Worm (Caenorhabditis elegans) whole organism, early embryonic: Measurements from ENCODE around the gene grl-11.

Experiments used
- B0310.2 ChIP-seq: sonication (generic microtip); optimal IDR thresholded peaks from 2 replicates; lab custom pipeline; 2016; ENCODE audit warnings: mild to moderate bottlenecking, missing genetic modification characterization, missing compliant biosample characterization
- F13C5.2 ChIP-seq: sonication (generic microtip); optimal IDR thresholded peaks from 2 replicates; lab custom pipeline; 2017; ENCODE audit warnings: mild to moderate bottlenecking, missing genetic modification characterization, inconsistent platforms, missing compliant biosample characterization
- aly-1 ChIP-seq: sonication (generic microtip); optimal IDR thresholded peaks from 2 replicates; lab custom pipeline; 2016; ENCODE audit warnings: missing genetic modification characterization, missing compliant biosample characterization
- ama-1 ChIP-seq: fragments of 150-350 bp; optimal IDR thresholded peaks from 2 replicates; lab custom pipeline; 2014
- ceh-13 ChIP-seq: fragments of 200-800 bp; sonication (Bioruptor generic); optimal IDR thresholded peaks from 2 replicates; lab custom pipeline; 2018; ENCODE audit warnings: mild to moderate bottlenecking, missing genetic modification characterization, missing compliant biosample characterization
- ceh-36 ChIP-seq: sonication (generic microtip); optimal IDR thresholded peaks from 2 replicates; lab custom pipeline; 2016; ENCODE audit warnings: missing genetic modification characterization, inconsistent platforms, missing compliant biosample characterization
- ets-7 ChIP-seq: sonication (generic microtip); optimal IDR thresholded peaks from 2 replicates; lab custom pipeline; 2016; ENCODE audit warnings: missing genotype, missing genetic modification characterization, missing compliant biosample characterization
- flt-1 ChIP-seq: fragments of 200-800 bp; sonication (Bioruptor generic); IDR thresholded peaks from 2 replicates; pipeline ENCODE4 v1.3.6; 2022; ENCODE audit warnings: missing genetic modification characterization, missing compliant biosample characterization
- hmbx-1 ChIP-seq: sonication (generic microtip); optimal IDR thresholded peaks from 2 replicates; lab custom pipeline; 2016; ENCODE audit warnings: mild to moderate bottlenecking, missing genetic modification characterization, missing compliant biosample characterization
- hmg-4 ChIP-seq: fragments of 200-800 bp; sonication (Bioruptor generic); optimal IDR thresholded peaks from 2 replicates; lab custom pipeline; 2018; ENCODE audit warnings: mild to moderate bottlenecking, missing genetic modification characterization, missing compliant biosample characterization
- hnd-1 ChIP-seq: sonication (generic microtip); optimal IDR thresholded peaks from 2 replicates; lab custom pipeline; 2016; ENCODE audit warnings: missing genetic modification characterization, missing compliant biosample characterization
- pes-1 ChIP-seq: fragments of 200-800 bp; sonication (Bioruptor generic); IDR thresholded peaks from 2 replicates; pipeline ENCODE4 v1.3.6; 2022; ENCODE audit warnings: missing genetic modification reagents, missing genetic modification characterization, missing compliant biosample characterization
- scrt-1 ChIP-seq: fragments of 200-800 bp; sonication (Bioruptor generic); IDR thresholded peaks from 2 replicates; pipeline ENCODE4 v1.3.6; 2022; ENCODE audit warnings: missing genetic modification characterization, missing compliant biosample characterization
- sea-1 ChIP-seq: fragments of 200-800 bp; sonication (Bioruptor generic); conservative IDR thresholded peaks from 2 replicates; pipeline ENCODE4 v1.3.6; 2022; ENCODE audit warnings: missing genetic modification characterization, missing compliant biosample characterization
- tbx-11 ChIP-seq: fragments of 200-800 bp; sonication (Bioruptor generic); IDR thresholded peaks from 2 replicates; pipeline ENCODE4 v1.3.6; 2022; ENCODE audit warnings: missing genetic modification characterization, missing compliant biosample characterization
- tbx-37 ChIP-seq: fragments of 200-800 bp; sonication (Bioruptor generic); conservative IDR thresholded peaks from 2 replicates; pipeline ENCODE4 v1.3.6; 2022; ENCODE audit warnings: missing genetic modification reagents, missing genetic modification characterization, missing compliant biosample characterization
- tra-4 ChIP-seq: sonication (generic microtip); optimal IDR thresholded peaks from 2 replicates; lab custom pipeline; 2017; ENCODE audit warnings: missing genetic modification characterization, missing compliant biosample characterization

The grl-11 gene

DNA sequence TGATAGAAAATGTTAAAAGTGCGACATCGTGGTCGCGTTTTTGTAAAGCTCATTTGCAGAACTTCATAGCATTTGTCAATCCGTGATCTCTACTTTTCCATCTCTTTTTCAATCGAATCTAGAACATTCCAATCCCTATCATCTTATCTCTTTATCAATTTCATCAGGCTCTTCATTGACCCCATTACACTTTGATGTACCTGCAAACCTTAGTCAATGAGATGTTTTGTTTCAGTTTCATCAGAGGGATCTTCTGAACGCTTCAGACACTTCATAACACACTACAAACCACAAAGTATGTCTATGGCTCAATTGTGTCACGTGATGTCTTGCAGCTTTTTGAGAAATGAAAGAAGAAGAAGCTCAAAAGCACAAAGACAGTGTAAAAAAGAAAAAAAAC is 35.0 kb downstream of the grl-11 start:
- TF ChIP-seq hnd-1, result no peak
- TF ChIP-seq ceh-13 (GFP tag; lab: Kevin White, UChicago), result no peak
- TF ChIP-seq scrt-1 (GFP tag; lab: Robert Waterston, UW), result no peak
- TF ChIP-seq hmg-4 (GFP tag; lab: Kevin White, UChicago), result no peak
- TF ChIP-seq tbx-11 (GFP tag; lab: Robert Waterston, UW), result no peak
- TF ChIP-seq ets-7, result no peak
- no peak for TF ChIP-seq ceh-36 (tag; lab: Kevin White, UChicago)
- no peak for TF ChIP-seq F13C5.2 (tag; lab: Kevin White, UChicago)
- no peak for TF ChIP-seq tra-4 (tag; lab: Kevin White, UChicago)
- TF ChIP-seq pes-1 (GFP tag; lab: Robert Waterston, UW), result no peak

DNA sequence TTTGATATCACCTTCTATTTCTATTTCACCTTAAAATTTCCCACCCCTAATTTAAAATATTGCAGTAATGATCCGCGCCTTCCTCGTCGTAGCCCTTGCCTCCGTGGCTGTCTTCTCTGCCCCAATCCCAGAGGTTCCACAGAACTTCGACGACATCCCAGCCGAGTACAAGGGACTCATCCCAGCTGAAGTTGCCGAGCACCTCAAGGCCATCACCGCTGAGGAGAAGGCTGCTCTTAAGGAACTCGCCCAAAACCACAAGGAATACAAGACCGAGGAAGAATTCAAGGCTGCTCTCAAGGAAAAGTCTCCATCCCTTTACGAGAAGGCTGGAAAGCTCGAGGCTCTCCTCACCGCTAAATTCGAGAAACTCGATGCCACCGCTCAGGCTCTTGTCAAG is 36.4 kb downstream of the grl-11 start, which contains the start of gene far-2:
TSS of gene far-2 (plus strand) at position 66 of the 400 bp plus-strand sequence.
- TF ChIP-seq sea-1 (no peak), F13C5.2 (tag; lab: Kevin White, UChicago) (no peak), hmg-4 (GFP tag; lab: Kevin White, UChicago) (no peak), ama-1 (lab: Kevin White, UChicago) (no peak), tbx-37 (no peak), tbx-11 (GFP tag; lab: Robert Waterston, UW) (no peak), hnd-1 (no peak), hmbx-1 (tag; lab: Kevin White, UChicago) (no peak), ets-7 (no peak), aly-1 (tag; lab: Kevin White, UChicago) (no peak), scrt-1 (GFP tag; lab: Robert Waterston, UW) (no peak), tra-4 (tag; lab: Kevin White, UChicago) (no peak), ceh-36 (tag; lab: Kevin White, UChicago) (no peak), ceh-13 (GFP tag; lab: Kevin White, UChicago) (no peak), B0310.2 (no peak), flt-1 (GFP tag; lab: Robert Waterston, UW) (no peak), pes-1 (GFP tag; lab: Robert Waterston, UW) (no peak)

DNA sequence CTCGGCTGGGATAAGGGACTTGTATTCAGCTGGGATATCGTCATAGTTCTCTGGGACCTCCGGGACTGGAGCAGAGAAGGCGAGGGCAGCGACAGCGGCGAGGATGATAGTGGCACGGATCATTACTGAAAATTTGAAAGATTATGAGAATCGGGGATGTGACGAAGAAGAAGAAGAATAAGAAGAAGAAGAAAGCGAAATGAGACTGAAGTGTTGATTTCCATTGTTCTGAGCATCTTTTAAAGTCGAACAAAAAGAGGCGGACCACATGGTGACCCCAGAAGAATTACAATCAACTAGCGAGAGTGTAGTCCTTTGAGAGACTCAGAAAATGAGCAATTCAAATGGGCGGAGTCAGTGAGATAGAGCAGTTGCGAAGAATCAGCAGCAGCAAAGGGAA is 37.1 kb downstream of the grl-11 start, which contains the start of gene far-1:
TSS of gene far-1 (minus strand) at position 125 of the 400 bp plus-strand sequence.
- TF ChIP-seq B0310.2 (no peak), ceh-36 (tag; lab: Kevin White, UChicago) (no peak), pes-1 (GFP tag; lab: Robert Waterston, UW) (no peak), scrt-1 (GFP tag; lab: Robert Waterston, UW) (no peak), tbx-37 (no peak), sea-1 (no peak), hmbx-1 (tag; lab: Kevin White, UChicago) (no peak), aly-1 (tag; lab: Kevin White, UChicago) (no peak)

DNA sequence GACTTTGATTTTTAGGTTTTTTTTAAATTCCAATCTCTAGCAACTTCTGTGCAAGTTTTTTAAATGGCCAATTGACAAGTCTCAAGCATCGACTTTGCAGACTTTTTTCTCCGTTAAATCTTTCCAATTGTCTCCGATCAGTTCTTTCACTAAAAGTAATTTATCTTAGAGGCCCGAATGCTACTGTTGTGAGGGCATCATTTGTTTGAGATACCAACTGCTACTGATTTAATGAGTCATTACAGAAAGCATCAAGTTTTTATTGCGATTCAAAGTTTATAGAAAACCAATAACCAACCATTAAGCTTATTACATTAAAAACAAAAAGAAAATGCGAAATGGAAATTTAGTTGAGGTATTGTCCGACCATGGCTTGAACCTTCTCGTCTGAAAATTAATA is 38.0 kb downstream of the grl-11 start:
- TF ChIP-seq B0310.2 (no peak), flt-1 (GFP tag; lab: Robert Waterston, UW) (no peak), tbx-11 (GFP tag; lab: Robert Waterston, UW) (no peak), F13C5.2 (tag; lab: Kevin White, UChicago) (no peak), tbx-37 (no peak), ceh-13 (GFP tag; lab: Kevin White, UChicago) (no peak), tra-4 (tag; lab: Kevin White, UChicago) (no peak), ets-7 (no peak), hnd-1 (no peak), hmg-4 (GFP tag; lab: Kevin White, UChicago) (no peak)

DNA sequence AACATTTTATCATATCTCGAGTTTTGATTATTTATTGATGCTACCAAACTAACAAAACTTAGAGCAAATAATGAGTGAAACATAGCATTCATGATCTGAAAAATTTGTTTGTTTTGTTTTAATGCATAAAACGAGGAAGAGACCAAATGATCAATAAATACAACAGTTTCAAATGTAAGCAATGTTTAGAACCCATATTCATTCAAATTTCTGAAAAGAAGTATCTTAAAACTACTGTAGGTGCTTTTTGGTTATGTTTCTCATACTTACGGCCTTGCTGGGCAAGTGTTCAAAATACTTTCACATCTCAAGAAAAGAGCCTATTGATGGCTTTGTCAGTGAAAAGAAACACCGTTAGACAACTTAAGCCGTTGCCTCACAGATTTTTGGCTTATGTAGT is 40.5 kb downstream of the grl-11 start, which contains the start of gene F02A9.1:
TSS of gene F02A9.1 (minus strand) at position 101 of the 400 bp plus-strand sequence.
- TF ChIP-seq tbx-37 (no peak), tra-4 (tag; lab: Kevin White, UChicago) (no peak), tbx-11 (GFP tag; lab: Robert Waterston, UW) (no peak), flt-1 (GFP tag; lab: Robert Waterston, UW) (no peak), B0310.2 (no peak), ets-7 (no peak), sea-1 (no peak), ceh-13 (GFP tag; lab: Kevin White, UChicago) (no peak), hmg-4 (GFP tag; lab: Kevin White, UChicago) (no peak)

DNA sequence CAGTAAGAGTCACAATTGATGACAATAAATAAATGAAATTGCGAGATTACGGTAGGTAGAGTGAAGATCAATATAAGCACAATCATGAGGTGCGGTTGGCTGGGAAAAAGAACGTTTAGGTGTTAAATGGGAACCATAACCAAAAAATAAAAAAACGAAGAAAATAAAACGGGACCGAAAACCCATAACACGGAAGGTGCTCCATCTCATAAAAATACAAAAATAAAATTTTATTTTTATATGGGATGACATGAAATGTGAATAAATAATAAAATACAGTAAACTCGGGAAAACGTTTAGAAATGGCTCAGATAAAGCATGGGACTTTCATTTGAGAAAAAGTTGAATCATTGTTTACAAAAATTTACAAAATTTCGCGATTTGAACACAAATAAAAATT is 42.6 kb downstream of the grl-11 start, which contains the start of gene F02A9.7:
TSS of gene F02A9.7 (minus strand) at position 101 of the 400 bp plus-strand sequence.
- TF ChIP-seq aly-1 (tag; lab: Kevin White, UChicago) (no peak), tbx-37 (no peak), ama-1 (lab: Kevin White, UChicago) (no peak), hnd-1 (no peak), ceh-13 (GFP tag; lab: Kevin White, UChicago) (no peak), pes-1 (GFP tag; lab: Robert Waterston, UW) (no peak)

DNA sequence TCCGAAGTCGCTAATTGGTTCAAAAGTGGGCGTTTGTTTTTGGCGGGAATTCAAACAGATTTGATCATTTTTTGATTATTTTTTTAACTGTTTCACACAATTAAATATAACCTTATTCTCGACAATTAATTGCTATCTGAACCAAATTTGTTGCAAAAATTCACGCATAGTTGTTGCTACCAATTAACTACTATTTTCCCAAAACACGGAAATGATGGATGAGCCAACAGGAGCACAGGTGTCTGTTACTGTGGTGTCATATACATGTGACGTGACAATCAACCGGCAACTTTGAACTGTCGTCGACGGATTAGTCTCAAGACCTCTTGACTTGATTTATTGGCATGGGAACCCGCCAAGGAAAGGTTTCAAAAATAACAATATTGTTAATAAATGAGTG is 45.5 kb downstream of the grl-11 start:
- TF ChIP-seq aly-1 (tag; lab: Kevin White, UChicago), result no peak
- TF ChIP-seq hmg-4 (GFP tag; lab: Kevin White, UChicago), result no peak
- no peak for TF ChIP-seq tra-4 (tag; lab: Kevin White, UChicago)
- no peak for TF ChIP-seq ets-7
- no peak for TF ChIP-seq tbx-37
- TF ChIP-seq flt-1 (GFP tag; lab: Robert Waterston, UW), result no peak
- no peak for TF ChIP-seq F13C5.2 (tag; lab: Kevin White, UChicago)
- TF ChIP-seq ceh-36 (tag; lab: Kevin White, UChicago), result no peak
- TF ChIP-seq ama-1 (lab: Kevin White, UChicago), result no peak
- TF ChIP-seq B0310.2, result no peak
- TF ChIP-seq sea-1, result no peak
- no peak for TF ChIP-seq ceh-13 (GFP tag; lab: Kevin White, UChicago)
- no peak for TF ChIP-seq tbx-11 (GFP tag; lab: Robert Waterston, UW)
- no peak for TF ChIP-seq hnd-1
- no peak for TF ChIP-seq pes-1 (GFP tag; lab: Robert Waterston, UW)
- TF ChIP-seq hmbx-1 (tag; lab: Kevin White, UChicago), result no peak
- no peak for TF ChIP-seq scrt-1 (GFP tag; lab: Robert Waterston, UW)

DNA sequence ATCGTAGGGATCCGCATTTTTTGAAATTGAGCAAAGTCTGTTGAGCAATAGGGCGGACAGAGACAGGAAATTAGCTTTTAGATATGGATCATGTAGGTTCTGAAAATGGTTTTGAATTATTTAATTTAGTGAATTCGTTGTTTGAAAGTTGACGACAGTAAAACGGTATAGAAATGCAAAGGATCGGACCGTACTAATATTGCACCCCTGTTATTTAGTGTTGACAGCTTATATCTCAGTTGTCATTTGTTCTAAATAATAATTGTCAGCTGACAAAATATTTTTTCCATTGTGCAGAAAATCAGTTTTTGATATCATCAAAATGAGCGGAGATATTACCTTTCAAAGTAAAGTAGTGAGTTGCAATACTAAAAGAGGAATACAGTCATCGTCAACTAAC is 46.8 kb downstream of the grl-11 start, which contains the start of gene lin-12:
TSS of gene lin-12 (minus strand) at position 101 of the 400 bp plus-strand sequence.
- TF ChIP-seq ceh-13 (GFP tag; lab: Kevin White, UChicago) (no peak), B0310.2 (no peak), tbx-11 (GFP tag; lab: Robert Waterston, UW) (no peak), tra-4 (tag; lab: Kevin White, UChicago) (no peak), pes-1 (GFP tag; lab: Robert Waterston, UW) (no peak), aly-1 (tag; lab: Kevin White, UChicago) (no peak), ceh-36 (tag; lab: Kevin White, UChicago) (no peak), hmbx-1 (tag; lab: Kevin White, UChicago) (no peak), ama-1 (lab: Kevin White, UChicago) (no peak), sea-1 (no peak), hnd-1 (no peak), hmg-4 (GFP tag; lab: Kevin White, UChicago) (no peak), ets-7 (no peak), tbx-37 (no peak), F13C5.2 (tag; lab: Kevin White, UChicago) (no peak), scrt-1 (GFP tag; lab: Robert Waterston, UW) (no peak), flt-1 (GFP tag; lab: Robert Waterston, UW) (no peak)
